Worm (Caenorhabditis elegans) whole organism, L2 larva: ENCODE measurements around the gene srt-29.

Experiments used
- F13H6.1 ChIP-seq: sonication (generic microtip); optimal IDR thresholded peaks from 2 replicates; lab custom pipeline; 2016; ENCODE audit warnings: missing genetic modification characterization, missing compliant biosample characterization
- R02D3.7 ChIP-seq: fragments of 150-350 bp; optimal IDR thresholded peaks from 2 replicates; lab custom pipeline; 2014; ENCODE audit warnings: missing biosample characterization, missing genetic modification characterization
- ZK546.5 ChIP-seq: sonication (generic microtip); optimal IDR thresholded peaks from 2 replicates; lab custom pipeline; 2017; ENCODE audit warnings: missing biosample characterization, missing genetic modification characterization
- alr-1 ChIP-seq: fragments of 150-350 bp; optimal IDR thresholded peaks from 2 replicates; lab custom pipeline; 2014; ENCODE audit warnings: missing biosample characterization, missing genetic modification characterization
- ama-1 ChIP-seq: fragments of 150-350 bp; optimal IDR thresholded peaks from 2 replicates; lab custom pipeline; 2018; ENCODE audit warnings: inconsistent platforms
- blmp-1 ChIP-seq: sonication (generic microtip); optimal IDR thresholded peaks from 2 replicates; lab custom pipeline; 2017; ENCODE audit warnings: missing genetic modification characterization, mild to moderate bottlenecking, missing compliant biosample characterization, antibody characterized with exemption, moderate library complexity; ENCODE audit not compliant: insufficient read depth
- ceh-16 ChIP-seq: fragments of 150-350 bp; optimal IDR thresholded peaks from 2 replicates; lab custom pipeline; 2014; ENCODE audit warnings: missing biosample characterization, missing genetic modification characterization
- ceh-82 ChIP-seq: fragments of 150-350 bp; optimal IDR thresholded peaks from 2 replicates; lab custom pipeline; 2014; ENCODE audit warnings: missing biosample characterization, missing genetic modification characterization
- dmd-4 ChIP-seq: sonication (generic microtip); optimal IDR thresholded peaks from 2 replicates; lab custom pipeline; 2017; ENCODE audit warnings: missing biosample characterization, missing genetic modification characterization
- egl-27 ChIP-seq: sonication (generic microtip); optimal IDR thresholded peaks from 3 replicates; lab custom pipeline; 2017; ENCODE audit warnings: missing biosample characterization, missing genetic modification reagents, missing genetic modification characterization
- elt-3 ChIP-seq: sonication (generic microtip); optimal IDR thresholded peaks from 2 replicates; lab custom pipeline; 2017; ENCODE audit warnings: missing biosample characterization, missing genetic modification characterization
- fos-1 ChIP-seq: fragments of 150-350 bp; optimal IDR thresholded peaks from 2 replicates; lab custom pipeline; 2014; ENCODE audit warnings: missing biosample characterization, missing genetic modification characterization
- gmeb-1 ChIP-seq: fragments of 150-350 bp; optimal IDR thresholded peaks from 2 replicates; lab custom pipeline; 2014; ENCODE audit warnings: missing biosample characterization, missing genetic modification characterization
- lin-11 ChIP-seq: fragments of 150-350 bp; sonication (generic microtip); optimal IDR thresholded peaks from 2 replicates; lab custom pipeline; 2014; ENCODE audit warnings: missing biosample characterization, missing genetic modification characterization, inconsistent platforms, mixed read lengths
- lin-13 ChIP-seq: fragments of 150-350 bp; optimal IDR thresholded peaks from 2 replicates; lab custom pipeline; 2014; ENCODE audit warnings: missing biosample characterization, missing genetic modification reagents, missing genetic modification characterization
- lin-39 ChIP-seq: fragments of 150-350 bp; optimal IDR thresholded peaks from 2 replicates; lab custom pipeline; 2014; ENCODE audit warnings: missing biosample characterization, missing genetic modification reagents, missing genetic modification characterization
- lsy-2 ChIP-seq, 2 experiments: fragments of 150-350 bp in 1 of 2; sonication (generic microtip) in 1 of 2; optimal IDR thresholded peaks; 2 replicates each; lab custom pipeline; 2014 to 2017; ENCODE audit warnings: missing biosample characterization in 2 of 2, missing genetic modification characterization in 2 of 2
- mab-5 ChIP-seq: fragments of 150-350 bp; optimal IDR thresholded peaks from 2 replicates; lab custom pipeline; 2014; ENCODE audit warnings: missing biosample characterization, missing genetic modification characterization
- mbf-1 ChIP-seq: sonication (generic microtip); optimal IDR thresholded peaks from 2 replicates; lab custom pipeline; 2017; ENCODE audit warnings: missing biosample characterization, missing genetic modification characterization
- nhr-10 ChIP-seq: sonication (generic microtip); optimal IDR thresholded peaks from 2 replicates; lab custom pipeline; 2017; ENCODE audit warnings: missing biosample characterization, missing genetic modification characterization
- nhr-11 ChIP-seq: fragments of 150-350 bp; optimal IDR thresholded peaks from 2 replicates; lab custom pipeline; 2014; ENCODE audit warnings: missing biosample characterization, missing genetic modification characterization
- nhr-21 ChIP-seq: fragments of 150-350 bp; optimal IDR thresholded peaks from 2 replicates; lab custom pipeline; 2014; ENCODE audit warnings: missing biosample characterization, missing genetic modification characterization
- nhr-25 ChIP-seq: fragments of 150-350 bp; sonication (generic microtip); optimal IDR thresholded peaks from 3 replicates; lab custom pipeline; 2014; ENCODE audit warnings: missing biosample characterization, missing genetic modification characterization
- nhr-6 ChIP-seq: fragments of 150-350 bp; optimal IDR thresholded peaks from 2 replicates; lab custom pipeline; 2014; ENCODE audit warnings: missing biosample characterization, missing genetic modification characterization
- nhr-77 ChIP-seq: fragments of 150-350 bp; optimal IDR thresholded peaks from 2 replicates; lab custom pipeline; 2014; ENCODE audit warnings: missing biosample characterization, missing genetic modification characterization
- peb-1 ChIP-seq: fragments of 150-350 bp; optimal IDR thresholded peaks from 2 replicates; lab custom pipeline; 2014; ENCODE audit warnings: missing biosample characterization, missing genetic modification characterization
- sem-4 ChIP-seq: fragments of 150-350 bp; optimal IDR thresholded peaks from 2 replicates; lab custom pipeline; 2014; ENCODE audit warnings: missing biosample characterization, missing genetic modification reagents, missing genetic modification characterization
- skn-1 ChIP-seq: sonication (generic microtip); optimal IDR thresholded peaks from 2 replicates; lab custom pipeline; 2017; ENCODE audit warnings: missing biosample characterization, missing genetic modification characterization
- sma-3 ChIP-seq: sonication (generic microtip); optimal IDR thresholded peaks from 2 replicates; lab custom pipeline; 2016; ENCODE audit warnings: missing genetic modification reagents, missing genetic modification characterization, missing compliant biosample characterization
- sma-9 ChIP-seq, 2 experiments: fragments of 150-350 bp in 1 of 2; sonication (generic microtip) in 1 of 2; optimal IDR thresholded peaks; 2 replicates each; lab custom pipeline; 2014 to 2016; ENCODE audit warnings: missing genetic modification characterization in 2 of 2, mild to moderate bottlenecking in 1 of 2, missing biosample characterization in 1 of 2, missing compliant biosample characterization in 1 of 2, missing genetic modification reagents in 1 of 2, moderate library complexity in 1 of 2
- snpc-4 ChIP-seq: fragments of 150-350 bp; optimal IDR thresholded peaks from 2 replicates; lab custom pipeline; 2014; ENCODE audit warnings: missing biosample characterization, missing genetic modification characterization
- unc-55 ChIP-seq: fragments of 150-350 bp; sonication (generic microtip); optimal IDR thresholded peaks from 3 replicates; lab custom pipeline; 2014; ENCODE audit warnings: missing biosample characterization, missing genetic modification reagents, missing genetic modification characterization
- unc-62 ChIP-seq: fragments of 150-350 bp; optimal IDR thresholded peaks from 2 replicates; lab custom pipeline; 2014; ENCODE audit warnings: missing biosample characterization, missing genetic modification reagents, missing genetic modification characterization
- zag-1 ChIP-seq: fragments of 150-350 bp; optimal IDR thresholded peaks from 2 replicates; lab custom pipeline; 2014; ENCODE audit warnings: missing biosample characterization, missing genetic modification characterization
- ztf-1 ChIP-seq: fragments of 200-800 bp; sonication (Bioruptor generic); conservative IDR thresholded peaks from 2 replicates; pipeline ENCODE4 v1.3.6; 2022; ENCODE audit warnings: missing genetic modification characterization, missing compliant biosample characterization
- ztf-11 ChIP-seq: sonication (generic microtip); optimal IDR thresholded peaks from 2 replicates; lab custom pipeline; 2017; ENCODE audit warnings: missing biosample characterization, missing genetic modification characterization
- ztf-4 ChIP-seq: fragments of 150-350 bp; optimal IDR thresholded peaks from 2 replicates; lab custom pipeline; 2014; ENCODE audit warnings: missing biosample characterization, missing genetic modification characterization

Gene srt-29

ce11 chrV:2694389-2694788, 24.5 kb downstream of the srt-29 start, which contains the start of gene Y45G12B.2 (continued):
- no peak for TF ChIP-seq lin-39 (tag; lab: Kevin White, UChicago)
- TF ChIP-seq blmp-1 (tag; lab: Kevin White, UChicago), result no peak
- TF ChIP-seq lin-11 (tag; lab: Kevin White, UChicago), result peak; percentile 56
- no peak for TF ChIP-seq peb-1 (tag; lab: Kevin White, UChicago)
- TF ChIP-seq ceh-16 (tag; lab: Kevin White, UChicago), result no peak
- TF ChIP-seq nhr-21 (tag; lab: Kevin White, UChicago), result peak; percentile 62
- TF ChIP-seq nhr-25 (tag; lab: Kevin White, UChicago), result peak; percentile 51
- TF ChIP-seq alr-1 (tag; lab: Kevin White, UChicago), result no peak
- TF ChIP-seq sma-9 (GFP tag; optimal IDR thresholded peaks at IDR 0.05; lab: Kevin White, UChicago), result no peak
- TF ChIP-seq sma-9 (tag; optimal IDR thresholded peaks at IDR 0.05; lab: Kevin White, UChicago), result no peak
- no peak for TF ChIP-seq nhr-10
- TF ChIP-seq dmd-4 (tag; lab: Kevin White, UChicago), result no peak
- TF ChIP-seq sma-3 (GFP tag; lab: Kevin White, UChicago), result peak; percentile 45
- no peak for TF ChIP-seq nhr-6 (tag; lab: Kevin White, UChicago)

- no peak for TF ChIP-seq elt-3 (tag; lab: Kevin White, UChicago)
- no peak for TF ChIP-seq sem-4
- TF ChIP-seq nhr-77 (tag; lab: Kevin White, UChicago), result no peak
- no peak for TF ChIP-seq ztf-1 (GFP tag; lab: Robert Waterston, UW)
- no peak for TF ChIP-seq lin-11 (tag; lab: Kevin White, UChicago)
- no peak for TF ChIP-seq ceh-82
- TF ChIP-seq lin-13 (GFP tag; lab: Kevin White, UChicago), result no peak
- TF ChIP-seq nhr-10, result no peak
- TF ChIP-seq peb-1 (tag; lab: Kevin White, UChicago), result no peak
Measured at ce11 chrV:2690948-2691347, 28.0 kb downstream of the srt-29 start.

- TF ChIP-seq ztf-11 (tag; lab: Kevin White, UChicago), result no peak
- TF ChIP-seq unc-62 (GFP tag; lab: Kevin White, UChicago), result no peak
- no peak for TF ChIP-seq ama-1 (lab: Kevin White, UChicago)
- TF ChIP-seq snpc-4 (tag; lab: Kevin White, UChicago), result no peak
- no peak for TF ChIP-seq lin-11 (tag; lab: Kevin White, UChicago)
- no peak for TF ChIP-seq ztf-4 (tag; lab: Kevin White, UChicago)
- no peak for TF ChIP-seq sem-4
- no peak for TF ChIP-seq R02D3.7 (tag; lab: Kevin White, UChicago)
- no peak for TF ChIP-seq zag-1 (tag; lab: Kevin White, UChicago)
- no peak for TF ChIP-seq unc-55 (GFP tag; lab: Kevin White, UChicago)
- no peak for TF ChIP-seq ztf-1 (GFP tag; lab: Robert Waterston, UW)
- TF ChIP-seq mab-5 (tag; lab: Kevin White, UChicago), result no peak
- TF ChIP-seq lsy-2 (tag; optimal IDR thresholded peaks at IDR 0.05; lab: Kevin White, UChicago), result no peak
- no peak for TF ChIP-seq mbf-1 (tag; lab: Kevin White, UChicago)
- no peak for TF ChIP-seq ZK546.5
- TF ChIP-seq peb-1 (tag; lab: Kevin White, UChicago), result no peak
- TF ChIP-seq nhr-11 (tag; lab: Kevin White, UChicago), result no peak
- TF ChIP-seq skn-1 (tag; lab: Kevin White, UChicago), result no peak
Measured at ce11 chrV:2690478-2690877, 28.5 kb downstream of the srt-29 start.

DNA sequence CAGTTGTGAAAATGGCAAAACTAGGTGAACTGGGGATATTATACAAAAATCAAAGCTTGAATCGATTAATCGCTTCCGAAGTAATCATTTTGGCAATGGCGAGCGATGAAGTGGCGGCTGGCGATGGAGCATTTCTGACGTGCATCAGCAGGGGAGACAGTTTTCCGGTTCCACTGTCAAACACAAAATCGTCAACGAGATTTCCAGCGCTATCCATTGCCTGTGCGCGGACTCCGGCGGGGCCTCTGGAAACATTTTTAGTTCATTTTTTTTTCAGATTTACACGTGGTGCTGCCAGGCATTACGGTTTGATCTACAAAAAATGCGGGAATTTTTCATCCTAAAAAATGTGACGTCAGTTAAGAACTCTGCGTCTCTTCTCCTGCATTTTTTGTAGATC, 30.4 kb downstream of the srt-29 start:
- no peak for TF ChIP-seq egl-27 (tag; lab: Kevin White, UChicago)
- TF ChIP-seq nhr-6 (tag; lab: Kevin White, UChicago), result no peak
- TF ChIP-seq fos-1 (tag; lab: Kevin White, UChicago), result no peak
- TF ChIP-seq nhr-11 (tag; lab: Kevin White, UChicago), result no peak
- TF ChIP-seq blmp-1 (tag; lab: Kevin White, UChicago), result no peak
- no peak for TF ChIP-seq ztf-4 (tag; lab: Kevin White, UChicago)
- TF ChIP-seq unc-62 (GFP tag; lab: Kevin White, UChicago), result no peak
- no peak for TF ChIP-seq gmeb-1 (tag; lab: Kevin White, UChicago)
- TF ChIP-seq lin-39 (tag; lab: Kevin White, UChicago), result no peak
- TF ChIP-seq ama-1 (lab: Kevin White, UChicago), result no peak
- TF ChIP-seq ZK546.5, result no peak
- TF ChIP-seq nhr-10, result no peak
- no peak for TF ChIP-seq F13H6.1 (tag; lab: Kevin White, UChicago)
- TF ChIP-seq, all 48 proteins: peak for 0
